Worm (Caenorhabditis elegans): ENCODE results near the gene enri-1.

The enri-1 gene

ce11 chrII:2330462-2330861, 11.0 kb downstream of the enri-1 start:
- TF ChIP-seq ceh-24 (tag; optimal IDR thresholded peaks at IDR 0.05) (no peak), K09A11.1 (tag; optimal IDR thresholded peaks at IDR 0.05; ENCODE audit: insufficient read depth) (no peak), pha-2 (tag; optimal IDR thresholded peaks at IDR 0.05) (no peak), ceh-19 (GFP tag; optimal IDR thresholded peaks at IDR 0.05) (no peak), C08G9.2 (tag; optimal IDR thresholded peaks at IDR 0.05) (no peak), hlh-15 (tag; optimal IDR thresholded peaks at IDR 0.05) (no peak), fkh-10 (GFP tag; optimal IDR thresholded peaks at IDR 0.05) (no peak), Y22D7AL.16 (tag; optimal IDR thresholded peaks at IDR 0.05) (no peak), pqm-1 (tag; optimal IDR thresholded peaks at IDR 0.05) (no peak), ceh-18 (tag; optimal IDR thresholded peaks at IDR 0.05) (no peak), unc-42 (tag; optimal IDR thresholded peaks at IDR 0.05) (no peak), ama-1 (optimal IDR thresholded peaks at IDR 0.05) (no peak), C38D4.7 (GFP tag; optimal IDR thresholded peaks at IDR 0.05) (no peak), K02D7.2 (tag; optimal IDR thresholded peaks at IDR 0.05) (no peak)

- TF ChIP-seq ttx-3 (tag; optimal IDR thresholded peaks at IDR 0.05) = no peak
- no peak for TF ChIP-seq hlh-13 (GFP tag; optimal IDR thresholded peaks at IDR 0.05)
- no peak for TF ChIP-seq F13H6.1 (tag; optimal IDR thresholded peaks at IDR 0.05)
- no peak for TF ChIP-seq ceh-24 (tag; optimal IDR thresholded peaks at IDR 0.05)
These were observed 12.4 kb downstream of the enri-1 start, which contains the start of the genes ZK1240.8 and ZK1240.1 for ce11 chrII:2328963-2329442. ZK1240.8 (minus strand) TSS chrII:2329063. ZK1240.1 (plus strand) TSS chrII:2329392.

ce11 chrII:2324956-2325355, 16.5 kb downstream of the enri-1 start, which contains the start of gene ZK1240.11:
ZK1240.11 (plus strand) TSS chrII:2325256.
- TF ChIP-seq ztf-16 (tag; optimal IDR thresholded peaks at IDR 0.05) (no peak), ceh-22 (tag; optimal IDR thresholded peaks at IDR 0.05) (no peak), lim-6 (tag; optimal IDR thresholded peaks at IDR 0.05) (no peak)

- TF ChIP-seq ttx-3 (tag; optimal IDR thresholded peaks at IDR 0.05) = no peak
- TF ChIP-seq dmd-4 (tag; optimal IDR thresholded peaks at IDR 0.05; ENCODE audit: borderline replicate concordance) = no peak
- no peak for TF ChIP-seq Y22D7AL.16 (tag; optimal IDR thresholded peaks at IDR 0.05)
- TF ChIP-seq lim-6 (tag; optimal IDR thresholded peaks at IDR 0.05) = no peak
- no peak for TF ChIP-seq odd-2 (tag; optimal IDR thresholded peaks at IDR 0.05)
- TF ChIP-seq ceh-24 (tag; optimal IDR thresholded peaks at IDR 0.05) = no peak
- no peak for TF ChIP-seq K02D7.2 (tag; optimal IDR thresholded peaks at IDR 0.05)
- TF ChIP-seq ceh-45 (GFP tag; IDR thresholded peaks at IDR 0.05) = no peak
- no peak for TF ChIP-seq nhr-11 (tag; optimal IDR thresholded peaks at IDR 0.05)
- no peak for TF ChIP-seq gmeb-2 (tag; optimal IDR thresholded peaks at IDR 0.05)
- TF ChIP-seq hlh-15 (tag; optimal IDR thresholded peaks at IDR 0.05) = no peak
- no peak for TF ChIP-seq hlh-8 (tag; optimal IDR thresholded peaks at IDR 0.05)
- no peak for TF ChIP-seq ets-4 (tag; optimal IDR thresholded peaks at IDR 0.05)
- TF ChIP-seq ceh-9 (tag; optimal IDR thresholded peaks at IDR 0.05) = no peak
- TF ChIP-seq tbx-7 (tag; optimal IDR thresholded peaks at IDR 0.05) = no peak
- TF ChIP-seq ceh-14 (tag; optimal IDR thresholded peaks at IDR 0.05) = no peak
- no peak for TF ChIP-seq sdc-2 (tag; optimal IDR thresholded peaks at IDR 0.05)
- TF ChIP-seq che-1 (tag; optimal IDR thresholded peaks at IDR 0.05) = no peak
- TF ChIP-seq ceh-2 (tag; optimal IDR thresholded peaks at IDR 0.05) = no peak
- no peak for TF ChIP-seq ceh-34 (tag; optimal IDR thresholded peaks at IDR 0.05)
These were observed 18.4 kb downstream of the enri-1 start, which contains the start of the genes ZK1240.6 and ZK1240.2 for ce11 chrII:2322857-2323518. ZK1240.6 (minus strand) TSS chrII:2322907. ZK1240.2 (plus strand) TSS chrII:2323376.

ce11 chrII:2320097-2320496, 21.3 kb downstream of the enri-1 start, which contains the start of gene ZK1240.3:
ZK1240.3 (plus strand) TSS chrII:2320334.
- TF ChIP-seq elt-2 (tag; optimal IDR thresholded peaks at IDR 0.05) (peak; percentile 17), odd-2 (tag; optimal IDR thresholded peaks at IDR 0.05) (no peak)

Measured in whole organism, late embryonic.